Fruit fly (Drosophila melanogaster) whole organism, embryonic: Measurements from ENCODE around the gene tyf.

ENCODE experiments used
- Atf3 ChIP-seq: fragments of 200-800 bp; sonication (Bioruptor generic); optimal IDR thresholded peaks from 3 replicates; lab custom pipeline; 2016; ENCODE audit warnings: missing biosample characterization, missing genetic modification characterization
- BEAF-32 ChIP-seq: fragments of 200-800 bp; sonication (Bioruptor generic); optimal IDR thresholded peaks from 3 replicates; lab custom pipeline; 2017; ENCODE audit warnings: missing biosample characterization, missing genetic modification characterization, mild to moderate bottlenecking, moderate library complexity, missing genetic modification reagents
- Bgb ChIP-seq: fragments of 200-800 bp; sonication (Bioruptor generic); IDR thresholded peaks from 2 replicates; pipeline ENCODE4 v1.3.6; 2022; ENCODE audit warnings: missing biosample characterization, missing genetic modification characterization; ENCODE audit not compliant: partially characterized antibody
- CG10366 ChIP-seq: fragments of 200-800 bp; sonication (Bioruptor generic); IDR thresholded peaks from 2 replicates; pipeline ENCODE4 v1.3.6; 2022; ENCODE audit warnings: missing biosample characterization, missing genetic modification characterization
- CG11456 ChIP-seq: fragments of 200-800 bp; sonication (Bioruptor generic); IDR thresholded peaks from 3 replicates; pipeline ENCODE4 v1.3.6; 2022; ENCODE audit warnings: missing biosample characterization, missing genetic modification characterization
- CG12744 ChIP-seq: fragments of 200-800 bp; sonication (Bioruptor generic); optimal IDR thresholded peaks from 2 replicates; lab custom pipeline; 2016; ENCODE audit warnings: missing biosample characterization, missing genetic modification characterization
- CG13624 ChIP-seq: fragments of 200-800 bp; sonication (Bioruptor generic); optimal IDR thresholded peaks from 2 replicates; lab custom pipeline; 2016; ENCODE audit warnings: missing biosample characterization, missing genetic modification characterization
- CG13894 ChIP-seq: fragments of 200-800 bp; sonication (Bioruptor generic); optimal IDR thresholded peaks from 3 replicates; lab custom pipeline; 2018; ENCODE audit warnings: missing biosample characterization, mild to moderate bottlenecking, missing genetic modification characterization, moderate library complexity
- CG14667 ChIP-seq: fragments of 200-800 bp; sonication (Bioruptor generic); IDR thresholded peaks from 2 replicates; pipeline ENCODE4 v1.3.6; 2022; ENCODE audit warnings: missing biosample characterization, missing genetic modification characterization
- CG1647 ChIP-seq: fragments of 200-800 bp; sonication (Bioruptor generic); optimal IDR thresholded peaks from 3 replicates; lab custom pipeline; 2016; ENCODE audit warnings: missing biosample characterization, missing genetic modification characterization
- CG17186 ChIP-seq: fragments of 200-800 bp; sonication (Bioruptor generic); optimal IDR thresholded peaks from 3 replicates; lab custom pipeline; 2017; ENCODE audit warnings: missing biosample characterization, missing genetic modification reagents, missing genetic modification characterization
- CG17328 ChIP-seq: fragments of 200-800 bp; sonication (Bioruptor generic); IDR thresholded peaks from 2 replicates; pipeline ENCODE4 v1.3.6; 2022; ENCODE audit warnings: missing biosample characterization, missing genetic modification characterization
- CG18262 ChIP-seq: fragments of 200-800 bp; optimal IDR thresholded peaks from 3 replicates; lab custom pipeline; 2019; ENCODE audit warnings: missing biosample characterization, mild to moderate bottlenecking, missing genetic modification characterization, moderate library complexity
- CG2116 ChIP-seq: fragments of 200-800 bp; sonication (Bioruptor generic); optimal IDR thresholded peaks from 3 replicates; lab custom pipeline; 2018; ENCODE audit warnings: missing biosample characterization, mild to moderate bottlenecking, missing genetic modification characterization
- CG3407 ChIP-seq: fragments of 200-800 bp; sonication (Bioruptor generic); optimal IDR thresholded peaks from 2 replicates; lab custom pipeline; 2018; ENCODE audit warnings: missing biosample characterization, mild to moderate bottlenecking, missing genetic modification characterization
- CG42726 ChIP-seq: fragments of 200-800 bp; sonication (Bioruptor generic); IDR thresholded peaks from 2 replicates; pipeline ENCODE4 v1.3.6; 2022; ENCODE audit warnings: missing biosample characterization, missing genetic modification characterization; ENCODE audit not compliant: partially characterized antibody
- CG7963 ChIP-seq: fragments of 200-800 bp; sonication (Bioruptor generic); IDR thresholded peaks from 3 replicates; pipeline ENCODE4 v1.3.6; 2022; ENCODE audit warnings: missing biosample characterization, missing genetic modification characterization; ENCODE audit not compliant: partially characterized antibody
- CoRest ChIP-seq: fragments of 200-800 bp; sonication (Bioruptor generic); optimal IDR thresholded peaks from 3 replicates; lab custom pipeline; 2018; ENCODE audit warnings: missing biosample characterization, mild to moderate bottlenecking, missing genetic modification characterization, moderate library complexity
- Dfd ChIP-seq, 2 experiments: fragments of >200 bp; optimal IDR thresholded peaks; 2 replicates each; lab custom pipeline; 2017; ENCODE audit warnings: missing biosample characterization in 2 of 2, missing genetic modification characterization in 2 of 2
- HHEX ChIP-seq: fragments of 200-800 bp; sonication (Bioruptor generic); optimal IDR thresholded peaks from 3 replicates; lab custom pipeline; 2017; ENCODE audit warnings: missing biosample characterization, mild to moderate bottlenecking, missing genetic modification characterization, missing genetic modification reagents
- HLH4C ChIP-seq: fragments of 200-800 bp; sonication (Bioruptor generic); IDR thresholded peaks from 3 replicates; pipeline ENCODE4 v1.3.6; 2022; ENCODE audit warnings: missing biosample characterization, missing genetic modification characterization; ENCODE audit not compliant: partially characterized antibody
- Hey ChIP-seq: fragments of 200-800 bp; sonication (Bioruptor generic); optimal IDR thresholded peaks from 3 replicates; lab custom pipeline; 2018; ENCODE audit warnings: missing biosample characterization, mild to moderate bottlenecking, missing genetic modification characterization
- HmgZ ChIP-seq: fragments of 200-800 bp; sonication (Bioruptor generic); optimal IDR thresholded peaks from 2 replicates; lab custom pipeline; 2018; ENCODE audit warnings: missing biosample characterization, mild to moderate bottlenecking, missing genetic modification characterization
- MESR4 ChIP-seq: fragments of 200-800 bp; sonication (Bioruptor generic); optimal IDR thresholded peaks from 2 replicates; lab custom pipeline; 2018; ENCODE audit warnings: missing biosample characterization, mild to moderate bottlenecking, missing genetic modification characterization, moderate library complexity
- Med ChIP-seq: fragments of 200-800 bp; sonication (Bioruptor generic); peaks from one replicate; lab custom pipeline; 2016; ENCODE audit warnings: missing biosample characterization, missing genetic modification characterization, mild to moderate bottlenecking, inconsistent platforms, moderate library complexity
- Meics ChIP-seq: fragments of 200-800 bp; sonication (Bioruptor generic); optimal IDR thresholded peaks from 2 replicates; lab custom pipeline; 2017; ENCODE audit warnings: missing biosample characterization, mild to moderate bottlenecking, missing genetic modification characterization
- Myb ChIP-seq: fragments of 200-800 bp; sonication (Bioruptor generic); optimal IDR thresholded peaks from 2 replicates; lab custom pipeline; 2016; ENCODE audit warnings: missing biosample characterization, missing genetic modification characterization
- Opbp ChIP-seq: fragments of 200-800 bp; sonication (Bioruptor generic); IDR thresholded peaks from 3 replicates; pipeline ENCODE4 v1.3.6; 2022; ENCODE audit warnings: missing biosample characterization, missing genetic modification characterization; ENCODE audit not compliant: partially characterized antibody
- PHDP ChIP-seq: fragments of 200-800 bp; sonication (Bioruptor generic); optimal IDR thresholded peaks from 3 replicates; lab custom pipeline; 2018; ENCODE audit warnings: missing biosample characterization, mild to moderate bottlenecking, missing genetic modification characterization, moderate library complexity
- Scr ChIP-seq: fragments of 200-800 bp; sonication (Bioruptor generic); IDR thresholded peaks from 2 replicates; pipeline ENCODE4 v1.3.6; 2022; ENCODE audit warnings: missing biosample characterization, missing genetic modification characterization; ENCODE audit not compliant: partially characterized antibody
- Sry-δ ChIP-seq: fragments of 200-800 bp; sonication (Bioruptor generic); optimal IDR thresholded peaks from 2 replicates; lab custom pipeline; 2016; ENCODE audit warnings: missing biosample characterization, missing genetic modification characterization
- aop ChIP-seq: fragments of 200-800 bp; sonication (Bioruptor generic); IDR thresholded peaks from 2 replicates; pipeline ENCODE4 v1.3.6; 2022; ENCODE audit warnings: missing biosample characterization, missing genetic modification characterization
- chif ChIP-seq, 2 experiments: fragments of 200-800 bp; sonication (Bioruptor generic); optimal IDR thresholded peaks; 3 replicates each; lab custom pipeline; 2016; ENCODE audit warnings: missing biosample characterization in 2 of 2, missing genetic modification characterization in 2 of 2
- chinmo ChIP-seq: fragments of 200-800 bp; sonication (Bioruptor generic); IDR thresholded peaks from 4 replicates; pipeline ENCODE4 v1.3.6; 2022; ENCODE audit warnings: missing biosample characterization, missing genetic modification characterization; ENCODE audit not compliant: partially characterized antibody
- crp ChIP-seq, 2 experiments: fragments of 200-800 bp; sonication (Bioruptor generic); optimal IDR thresholded peaks; 2 replicates in 1 of 2; 3 replicates in 1 of 2; lab custom pipeline; 2017; ENCODE audit warnings: missing biosample characterization in 2 of 2, missing genetic modification characterization in 2 of 2, mild to moderate bottlenecking in 1 of 2, moderate library complexity in 1 of 2
- dm ChIP-seq: fragments of 200-800 bp; sonication (Bioruptor generic); optimal IDR thresholded peaks from 3 replicates; lab custom pipeline; 2016; ENCODE audit warnings: missing biosample characterization, missing genetic modification characterization
- dpn ChIP-seq, 2 experiments: fragments of 200-800 bp; sonication (Bioruptor generic); optimal IDR thresholded peaks; 3 replicates each; lab custom pipeline; 2016; ENCODE audit warnings: missing biosample characterization in 2 of 2, missing genetic modification characterization in 2 of 2
- ftz-f1 ChIP-seq: fragments of 200-800 bp; sonication (Bioruptor generic); optimal IDR thresholded peaks from 2 replicates; lab custom pipeline; 2016; ENCODE audit warnings: missing biosample characterization, missing genetic modification characterization
- gsb ChIP-seq: fragments of 200-800 bp; sonication (Bioruptor generic); IDR thresholded peaks from 2 replicates; pipeline ENCODE4 v1.3.6; 2022; ENCODE audit warnings: missing biosample characterization, missing genetic modification characterization
- ham ChIP-seq: fragments of 200-800 bp; sonication (Bioruptor generic); IDR thresholded peaks from 2 replicates; pipeline ENCODE4 v1.3.6; 2022; ENCODE audit warnings: missing biosample characterization, missing genetic modification characterization
- hkb ChIP-seq, 2 experiments: fragments of 200-800 bp in 1 of 2; fragments of >200 bp in 1 of 2; sonication (Bioruptor generic) in 1 of 2; IDR thresholded peaks in 1 of 2; optimal IDR thresholded peaks in 1 of 2; 2 replicates each; pipeline versions ENCODE4 v1.3.6 to Lab custom; 2017 to 2022; ENCODE audit warnings: missing biosample characterization in 1 of 2, missing genetic modification characterization in 1 of 2
- jigr1 ChIP-seq: fragments of 200-800 bp; sonication (Bioruptor generic); IDR thresholded peaks from 3 replicates; pipeline ENCODE4 v1.3.6; 2022; ENCODE audit warnings: missing biosample characterization, missing genetic modification characterization
- phol ChIP-seq: fragments of 200-800 bp; sonication (Bioruptor generic); optimal IDR thresholded peaks from 3 replicates; lab custom pipeline; 2018; ENCODE audit warnings: missing biosample characterization, mild to moderate bottlenecking, missing genetic modification characterization, moderate library complexity
- pzg ChIP-seq: fragments of 200-800 bp; sonication (Bioruptor generic); optimal IDR thresholded peaks from 3 replicates; lab custom pipeline; 2018; ENCODE audit warnings: missing biosample characterization, mild to moderate bottlenecking, missing genetic modification characterization, moderate library complexity
- sd ChIP-seq: fragments of 200-800 bp; sonication (Bioruptor generic); optimal IDR thresholded peaks from 3 replicates; lab custom pipeline; 2018; ENCODE audit warnings: missing biosample characterization, mild to moderate bottlenecking, missing genetic modification characterization, moderate library complexity
- sna ChIP-seq: fragments of 200-800 bp; sonication (Bioruptor generic); IDR thresholded peaks from 2 replicates; pipeline ENCODE4 v1.3.6; 2022; ENCODE audit warnings: missing biosample characterization, missing genetic modification characterization; ENCODE audit not compliant: partially characterized antibody
- stwl ChIP-seq: fragments of 200-800 bp; sonication (Bioruptor generic); optimal IDR thresholded peaks from 3 replicates; lab custom pipeline; 2018; ENCODE audit warnings: missing biosample characterization, mild to moderate bottlenecking, missing genetic modification characterization, moderate library complexity
- trem ChIP-seq: fragments of 200-800 bp; optimal IDR thresholded peaks from 3 replicates; lab custom pipeline; 2019; ENCODE audit warnings: missing biosample characterization, mild to moderate bottlenecking, missing genetic modification characterization, moderate library complexity
- zf30C ChIP-seq: fragments of 200-800 bp; sonication (Bioruptor generic); optimal IDR thresholded peaks from 3 replicates; lab custom pipeline; 2018; ENCODE audit warnings: missing biosample characterization, mild to moderate bottlenecking, missing genetic modification characterization

Gene tyf

DNA sequence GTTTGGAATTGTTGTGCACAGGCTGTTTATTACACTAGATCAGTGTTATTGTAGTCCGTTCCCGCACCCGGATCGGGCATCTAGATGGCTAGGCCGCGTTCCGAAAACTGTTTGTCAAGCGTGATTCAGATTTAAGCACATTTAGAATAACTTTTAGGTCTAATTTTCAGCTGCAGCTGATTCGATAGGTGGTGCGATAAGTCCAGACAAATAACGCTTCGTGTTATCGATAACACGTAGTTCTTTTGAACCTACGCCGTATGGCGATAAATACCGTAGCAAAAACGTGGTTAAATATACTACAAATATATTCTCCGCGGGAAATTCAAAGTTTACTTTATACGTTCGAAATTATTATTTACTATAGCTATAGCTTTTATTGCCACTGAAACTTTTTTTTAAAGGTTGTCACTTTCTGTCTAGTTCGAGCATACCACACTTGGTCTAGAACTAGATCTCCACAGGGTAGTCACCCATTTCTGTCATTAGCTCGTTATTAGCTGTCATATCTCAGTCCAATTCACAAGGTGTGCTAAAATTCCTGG is 15.9 kb upstream of the tyf start, which contains the start of the genes Cmtr1 and CG15375 (continued):
- TF ChIP-seq trem (peak; percentile 35), ftz-f1 (no peak), phol (tag; lab: Kevin White, UChicago) (no peak), gsb (GFP tag; lab: Robert Waterston, UW) (no peak), CG13624 (no peak), HLH4C (peak; percentile 82), Bgb (GFP tag; lab: Robert Waterston, UW) (peak; percentile 84), sna (GFP tag; lab: Robert Waterston, UW) (peak; percentile 84), CG11456 (GFP tag; lab: Robert Waterston, UW) (no peak), CG14667 (no peak), CG7963 (GFP tag; lab: Robert Waterston, UW) (peak; percentile 74), BEAF-32 (GFP tag; lab: Kevin White, UChicago) (peak; percentile 76), Scr (peak; percentile 77), dm (GFP tag; lab: Kevin White, UChicago) (peak; percentile 47), ham (GFP tag; lab: Robert Waterston, UW) (no peak), Meics (GFP tag; lab: Kevin White, UChicago) (no peak), PHDP (tag; lab: Kevin White, UChicago) (no peak), CG17186 (GFP tag; lab: Kevin White, UChicago) (peak; percentile 32), hkb (optimal IDR thresholded peaks at IDR 0.05; lab: Kevin White, UChicago) (no peak), hkb (GFP tag; IDR thresholded peaks at IDR 0.05; lab: Robert Waterston, UW) (no peak), CoRest (tag; lab: Kevin White, UChicago) (no peak), Med (GFP tag; lab: Kevin White, UChicago) (peak; percentile 25), CG1647 (no peak), Atf3 (GFP tag; lab: Kevin White, UChicago) (no peak), stwl (peak; percentile 60), dpn (GFP tag; optimal IDR thresholded peaks at IDR 0.05; lab: Kevin White, UChicago) (no peak), HmgZ (tag; lab: Kevin White, UChicago) (peak; percentile 7), sd (tag; lab: Kevin White, UChicago) (no peak), CG17328 (GFP tag; lab: Robert Waterston, UW) (no peak), CG13894 (tag; lab: Kevin White, UChicago) (no peak), zf30C (GFP tag; lab: Kevin White, UChicago) (no peak), CG2116 (peak; percentile 77), HHEX (no peak), Myb (GFP tag; lab: Kevin White, UChicago) (peak; percentile 12), jigr1 (GFP tag; lab: Robert Waterston, UW) (no peak), Sry-δ (peak; percentile 78), chinmo (GFP tag; lab: Robert Waterston, UW) (peak; percentile 74; the same call in 3 of the 4 replicates), chif (GFP tag; optimal IDR thresholded peaks at IDR 0.05; lab: Kevin White, UChicago) (no peak), CG18262 (tag; lab: Kevin White, UChicago) (no peak), CG12744 (GFP tag; lab: Kevin White, UChicago) (no peak), crp (GFP tag; optimal IDR thresholded peaks at IDR 0.05; lab: Kevin White, UChicago) (peak in 1 of 2 experiments; percentile 64), pzg (peak; percentile 80), CG42726 (GFP tag; lab: Robert Waterston, UW) (no peak), MESR4 (peak; percentile 69), CG3407 (GFP tag; lab: Kevin White, UChicago) (no peak), Dfd (GFP tag; optimal IDR thresholded peaks at IDR 0.05; lab: Kevin White, UChicago) (no peak), Hey (tag; lab: Kevin White, UChicago) (no peak), CG10366 (GFP tag; lab: Robert Waterston, UW) (no peak), Opbp (GFP tag; lab: Robert Waterston, UW) (peak; percentile 81), aop (GFP tag; lab: Robert Waterston, UW) (no peak)
